Worm (Caenorhabditis elegans): Measurements from ENCODE around the gene inx-9.

inx-9 gene

ce11 chrIV:11676054-11676453 lies at the start of gene inx-9:
TSS of gene inx-9 (plus strand) at chrIV:11676354.
- TF ChIP-seq unc-62 (GFP tag; optimal IDR thresholded peaks at IDR 0.05) (no peak), zip-8 (tag; optimal IDR thresholded peaks at IDR 0.05) (no peak), ceh-39 (tag; optimal IDR thresholded peaks at IDR 0.05) (no peak), ceh-83 (GFP tag; optimal IDR thresholded peaks at IDR 0.05) (no peak), nhr-237 (tag; optimal IDR thresholded peaks at IDR 0.05) (no peak), ceh-43 (GFP tag; optimal IDR thresholded peaks at IDR 0.05) (no peak), unc-39 (tag; optimal IDR thresholded peaks at IDR 0.05) (no peak), flh-1 (GFP tag; optimal IDR thresholded peaks at IDR 0.05) (no peak), nhr-76 (tag; optimal IDR thresholded peaks at IDR 0.05) (no peak), ham-2 (GFP tag; optimal IDR thresholded peaks at IDR 0.05) (no peak), unc-120 (tag; optimal IDR thresholded peaks at IDR 0.05; ENCODE audit: poor library complexity, severe bottlenecking) (no peak)

ce11 chrIV:11627847-11628246 lies 48.3 kb upstream of the inx-9 start, which contains the start of gene lys-6:
TSS of gene lys-6 (minus strand) at chrIV:11627947.
- TF ChIP-seq zip-8 (tag; optimal IDR thresholded peaks at IDR 0.05) (no peak), nhr-237 (tag; optimal IDR thresholded peaks at IDR 0.05) (no peak), sem-2 (GFP tag; optimal IDR thresholded peaks at IDR 0.05) (no peak)

ce11 chrIV:11631750-11632149 lies 44.4 kb upstream of the inx-9 start, which contains the start of gene F58B3.4:
TSS of gene F58B3.4 (minus strand) at chrIV:11631850.
- TF ChIP-seq ceh-83 (GFP tag; optimal IDR thresholded peaks at IDR 0.05): no peak
- no peak for TF ChIP-seq unc-62 (GFP tag; optimal IDR thresholded peaks at IDR 0.05)
- no peak for TF ChIP-seq M03D4.4 (tag; optimal IDR thresholded peaks at IDR 0.05)
- TF ChIP-seq unc-120 (tag; optimal IDR thresholded peaks at IDR 0.05; ENCODE audit: poor library complexity, severe bottlenecking): no peak
- no peak for TF ChIP-seq nhr-2 (tag; optimal IDR thresholded peaks at IDR 0.05)
- TF ChIP-seq ham-2 (GFP tag; optimal IDR thresholded peaks at IDR 0.05): no peak
- no peak for TF ChIP-seq zip-8 (tag; optimal IDR thresholded peaks at IDR 0.05)
- no peak for TF ChIP-seq elt-1 (tag; optimal IDR thresholded peaks at IDR 0.05; ENCODE audit: borderline replicate concordance, insufficient read depth)
- no peak for TF ChIP-seq ceh-43 (GFP tag; optimal IDR thresholded peaks at IDR 0.05)
- TF ChIP-seq drap-1 (GFP tag; optimal IDR thresholded peaks at IDR 0.05): no peak
- no peak for TF ChIP-seq lsy-2 (tag; optimal IDR thresholded peaks at IDR 0.05)
- no peak for TF ChIP-seq hlh-1 (tag; optimal IDR thresholded peaks at IDR 0.05)
- TF ChIP-seq mep-1 (tag; optimal IDR thresholded peaks at IDR 0.05): no peak
- TF ChIP-seq ztf-11 (tag; optimal IDR thresholded peaks at IDR 0.05): no peak
- no peak for TF ChIP-seq blmp-1 (tag; optimal IDR thresholded peaks at IDR 0.05)
- no peak for TF ChIP-seq ceh-39 (tag; optimal IDR thresholded peaks at IDR 0.05)
- no peak for TF ChIP-seq mab-5 (tag; optimal IDR thresholded peaks at IDR 0.05)
- no peak for TF ChIP-seq snpc-4 (tag; optimal IDR thresholded peaks at IDR 0.05)

- no peak for TF ChIP-seq lin-13 (tag; optimal IDR thresholded peaks at IDR 0.05)
- no peak for TF ChIP-seq nhr-12 (tag; optimal IDR thresholded peaks at IDR 0.05)
- no peak for TF ChIP-seq mls-2 (tag; optimal IDR thresholded peaks at IDR 0.05)
- no peak for TF ChIP-seq bed-3 (GFP tag; optimal IDR thresholded peaks at IDR 0.05)
- peak; percentile 50 for TF ChIP-seq sptf-1 (tag; optimal IDR thresholded peaks at IDR 0.05)
- peak; percentile 17 for TF ChIP-seq mep-1 (tag; optimal IDR thresholded peaks at IDR 0.05)
- no peak for TF ChIP-seq unc-39 (tag; optimal IDR thresholded peaks at IDR 0.05)
- peak; percentile 65 for TF ChIP-seq ces-1 (GFP tag; optimal IDR thresholded peaks at IDR 0.05)
- no peak for TF ChIP-seq mab-5 (tag; optimal IDR thresholded peaks at IDR 0.05)
- TF ChIP-seq nhr-28 (tag; optimal IDR thresholded peaks at IDR 0.05): no peak
- peak; percentile 60 for TF ChIP-seq lsy-2 (tag; optimal IDR thresholded peaks at IDR 0.05)
- TF ChIP-seq blmp-1 (tag; optimal IDR thresholded peaks at IDR 0.05): no peak
- TF ChIP-seq ceh-43 (GFP tag; optimal IDR thresholded peaks at IDR 0.05): no peak
- TF ChIP-seq cnd-1 (tag; optimal IDR thresholded peaks at IDR 0.05): no peak
- no peak for TF ChIP-seq sem-2 (GFP tag; optimal IDR thresholded peaks at IDR 0.05)
- TF ChIP-seq pha-4 (tag; optimal IDR thresholded peaks at IDR 0.05): peak; percentile 20
- peak; percentile 3 for TF ChIP-seq unc-120 (tag; optimal IDR thresholded peaks at IDR 0.05; ENCODE audit: poor library complexity, severe bottlenecking)
- no peak for TF ChIP-seq zip-8 (tag; optimal IDR thresholded peaks at IDR 0.05)
- peak; percentile 66 for TF ChIP-seq ceh-39 (tag; optimal IDR thresholded peaks at IDR 0.05)
- TF ChIP-seq ham-2 (GFP tag; optimal IDR thresholded peaks at IDR 0.05): no peak
- TF ChIP-seq drap-1 (GFP tag; optimal IDR thresholded peaks at IDR 0.05): no peak
- TF ChIP-seq lin-32 (GFP tag; optimal IDR thresholded peaks at IDR 0.05): no peak
- TF ChIP-seq tbx-8 (GFP tag; optimal IDR thresholded peaks at IDR 0.05): no peak
- no peak for TF ChIP-seq nhr-2 (tag; optimal IDR thresholded peaks at IDR 0.05)
- TF ChIP-seq nhr-237 (tag; optimal IDR thresholded peaks at IDR 0.05): peak; percentile 88
- no peak for TF ChIP-seq snpc-4 (tag; optimal IDR thresholded peaks at IDR 0.05)
- TF ChIP-seq flh-1 (GFP tag; optimal IDR thresholded peaks at IDR 0.05): no peak
- no peak for TF ChIP-seq ztf-11 (tag; optimal IDR thresholded peaks at IDR 0.05)
These were observed 40.4 kb upstream of the inx-9 start, which contains the start of gene mars-1 for ce11 chrIV:11635437-11636408. TSS of gene mars-1 (minus strand) at chrIV:11635487.
